Fruit fly (Drosophila melanogaster) whole organism, embryonic: Measurements from ENCODE around the gene CG6015.

ENCODE experiments used
- Atf3 ChIP-seq: fragments of 200-800 bp; sonication (Bioruptor generic); optimal IDR thresholded peaks from 3 replicates; lab custom pipeline; 2016; ENCODE audit warnings: missing biosample characterization, missing genetic modification characterization
- Bdp1 ChIP-seq: fragments of 200-800 bp; sonication (Bioruptor generic); optimal IDR thresholded peaks from 3 replicates; lab custom pipeline; 2016; ENCODE audit warnings: missing biosample characterization, missing genetic modification characterization
- Bgb ChIP-seq: fragments of 200-800 bp; sonication (Bioruptor generic); IDR thresholded peaks from 2 replicates; pipeline ENCODE4 v1.3.6; 2022; ENCODE audit warnings: missing biosample characterization, missing genetic modification characterization; ENCODE audit not compliant: partially characterized antibody
- CG10267 ChIP-seq: fragments of 200-800 bp; sonication (Bioruptor generic); optimal IDR thresholded peaks from 2 replicates; lab custom pipeline; 2018; ENCODE audit warnings: missing biosample characterization, mild to moderate bottlenecking, missing genetic modification characterization, moderate library complexity
- CG17912 ChIP-seq: fragments of 200-800 bp; sonication (Bioruptor generic); optimal IDR thresholded peaks from 2 replicates; lab custom pipeline; 2018; ENCODE audit warnings: missing biosample characterization, mild to moderate bottlenecking, missing genetic modification characterization
- CG2120 ChIP-seq: fragments of 200-800 bp; sonication (Bioruptor generic); optimal IDR thresholded peaks from 3 replicates; lab custom pipeline; 2016; ENCODE audit warnings: missing biosample characterization, missing genetic modification characterization
- CG2712 ChIP-seq: fragments of 200-800 bp; optimal IDR thresholded peaks from 3 replicates; lab custom pipeline; 2019; ENCODE audit warnings: missing biosample characterization, mild to moderate bottlenecking, missing genetic modification characterization, moderate library complexity
- CG30431 ChIP-seq: fragments of 200-800 bp; sonication (Bioruptor generic); optimal IDR thresholded peaks from 2 replicates; lab custom pipeline; 2017; ENCODE audit warnings: missing biosample characterization, missing genetic modification characterization
- CG31224 ChIP-seq: fragments of 200-800 bp; sonication (Bioruptor generic); IDR thresholded peaks from 2 replicates; pipeline ENCODE4 v1.3.6; 2022; ENCODE audit warnings: missing biosample characterization, missing genetic modification characterization
- CG33557 ChIP-seq: fragments of 200-800 bp; sonication (Bioruptor generic); optimal IDR thresholded peaks from 2 replicates; lab custom pipeline; 2019; ENCODE audit warnings: missing biosample characterization, mild to moderate bottlenecking, missing genetic modification characterization, moderate library complexity
- CG4730 ChIP-seq: fragments of 200-800 bp; sonication (Bioruptor generic); IDR thresholded peaks from 2 replicates; pipeline ENCODE4 v1.3.6; 2022; ENCODE audit warnings: missing biosample characterization, missing genetic modification characterization
- CG4820 ChIP-seq: fragments of 200-800 bp; sonication (Bioruptor generic); optimal IDR thresholded peaks from 3 replicates; lab custom pipeline; 2016; ENCODE audit warnings: missing biosample characterization, missing genetic modification characterization
- CG5245 ChIP-seq: fragments of 200-800 bp; sonication (Bioruptor generic); optimal IDR thresholded peaks from 3 replicates; lab custom pipeline; 2016; ENCODE audit warnings: missing biosample characterization, missing genetic modification characterization
- CG6175 ChIP-seq: fragments of 200-800 bp; sonication (Bioruptor generic); IDR thresholded peaks from 3 replicates; pipeline ENCODE4 v1.3.6; 2022; ENCODE audit warnings: missing biosample characterization, missing genetic modification characterization
- CG6813 ChIP-seq: fragments of 200-800 bp; sonication (Bioruptor generic); optimal IDR thresholded peaks from 2 replicates; lab custom pipeline; 2017; ENCODE audit warnings: missing biosample characterization, missing genetic modification characterization, mild to moderate bottlenecking, moderate library complexity, missing genetic modification reagents
- CG7271 ChIP-seq: fragments of 200-800 bp; sonication (Bioruptor generic); optimal IDR thresholded peaks from 2 replicates; lab custom pipeline; 2018; ENCODE audit warnings: missing biosample characterization, mild to moderate bottlenecking, missing genetic modification characterization, moderate library complexity
- CG7987 ChIP-seq: fragments of 200-800 bp; sonication (Bioruptor generic); optimal IDR thresholded peaks from 2 replicates; lab custom pipeline; 2018; ENCODE audit warnings: missing biosample characterization, mild to moderate bottlenecking, missing genetic modification characterization, moderate library complexity
- CG9727 ChIP-seq: fragments of 200-800 bp; sonication (Bioruptor generic); optimal IDR thresholded peaks from 3 replicates; lab custom pipeline; 2017; ENCODE audit warnings: missing biosample characterization, mild to moderate bottlenecking, missing genetic modification characterization
- Dad ChIP-seq: fragments of 200-800 bp; sonication (Bioruptor generic); optimal IDR thresholded peaks from 3 replicates; lab custom pipeline; 2016; ENCODE audit warnings: missing biosample characterization, missing genetic modification characterization
- Dbx ChIP-seq: fragments of 200-800 bp; sonication (Bioruptor generic); IDR thresholded peaks from 3 replicates; pipeline ENCODE4 v1.3.6; 2022; ENCODE audit warnings: missing biosample characterization, missing genetic modification characterization
- Dfd ChIP-seq, 2 experiments: fragments of >200 bp; optimal IDR thresholded peaks; 2 replicates each; lab custom pipeline; 2017; ENCODE audit warnings: missing biosample characterization in 2 of 2, missing genetic modification characterization in 2 of 2
- Drgx ChIP-seq: fragments of 200-800 bp; sonication (Bioruptor generic); IDR thresholded peaks from 2 replicates; pipeline ENCODE4 v1.3.6; 2022; ENCODE audit warnings: missing biosample characterization, missing genetic modification characterization
- E2f1 ChIP-seq: fragments of 200-800 bp; sonication (Bioruptor generic); IDR thresholded peaks from 2 replicates; pipeline ENCODE4 v1.3.6; 2022; ENCODE audit warnings: missing biosample characterization, missing genetic modification characterization
- Gsc ChIP-seq: fragments of 200-800 bp; sonication (Bioruptor generic); IDR thresholded peaks from 2 replicates; pipeline ENCODE4 v1.3.6; 2022; ENCODE audit warnings: missing biosample characterization, missing genetic modification characterization
- Gug ChIP-seq: fragments of 200-800 bp; sonication (Bioruptor generic); IDR thresholded peaks from 4 replicates; pipeline ENCODE4 v1.3.6; 2022; ENCODE audit warnings: missing biosample characterization, missing genetic modification characterization
- HLH4C ChIP-seq: fragments of 200-800 bp; sonication (Bioruptor generic); IDR thresholded peaks from 3 replicates; pipeline ENCODE4 v1.3.6; 2022; ENCODE audit warnings: missing biosample characterization, missing genetic modification characterization; ENCODE audit not compliant: partially characterized antibody
- HLHmδ ChIP-seq: fragments of 200-800 bp; sonication (Bioruptor generic); optimal IDR thresholded peaks from 2 replicates; lab custom pipeline; 2018; ENCODE audit warnings: missing biosample characterization, mild to moderate bottlenecking, missing genetic modification characterization, moderate library complexity
- Hand ChIP-seq: fragments of 200-800 bp; sonication (Bioruptor generic); optimal IDR thresholded peaks from 2 replicates; lab custom pipeline; 2017; ENCODE audit warnings: mild to moderate bottlenecking, missing biosample characterization, missing genetic modification reagents, missing genetic modification characterization
- Hr39 ChIP-seq: fragments of >200 bp; optimal IDR thresholded peaks from 2 replicates; lab custom pipeline; 2017
- Jarid2 ChIP-seq: fragments of 200-800 bp; sonication (Bioruptor generic); optimal IDR thresholded peaks from 3 replicates; lab custom pipeline; 2017; ENCODE audit warnings: mild to moderate bottlenecking, missing biosample characterization, missing genetic modification reagents, missing genetic modification characterization
- Kr ChIP-seq: fragments of 200-800 bp; sonication (Bioruptor generic); optimal IDR thresholded peaks from 2 replicates; lab custom pipeline; 2017; ENCODE audit warnings: missing biosample characterization, mild to moderate bottlenecking, missing genetic modification characterization
- Max ChIP-seq: fragments of 200-800 bp; sonication (Bioruptor generic); optimal IDR thresholded peaks from 2 replicates; lab custom pipeline; 2016; ENCODE audit warnings: missing biosample characterization, mild to moderate bottlenecking, missing genetic modification characterization
- Ravus ChIP-seq: fragments of 200-800 bp; sonication (Bioruptor generic); IDR thresholded peaks from 2 replicates; pipeline ENCODE4 v1.3.6; 2022; ENCODE audit warnings: missing biosample characterization, missing genetic modification characterization
- Side ChIP-seq: fragments of 200-800 bp; sonication (Bioruptor generic); optimal IDR thresholded peaks from 2 replicates; lab custom pipeline; 2016; ENCODE audit warnings: missing biosample characterization, missing genetic modification characterization
- Ssrp ChIP-seq: fragments of 200-800 bp; sonication (Bioruptor generic); optimal IDR thresholded peaks from 2 replicates; lab custom pipeline; 2018; ENCODE audit warnings: missing biosample characterization, mild to moderate bottlenecking, missing genetic modification characterization, moderate library complexity
- Stat92E ChIP-seq, 3 experiments: fragments of >200 bp in 2 of 3; fragments of 200-800 bp in 1 of 3; sonication (Bioruptor generic) in 1 of 3; optimal IDR thresholded peaks; 2 replicates each; lab custom pipeline; 2017 to 2019; ENCODE audit warnings: missing biosample characterization in 3 of 3, missing genetic modification characterization in 3 of 3, mild to moderate bottlenecking in 1 of 3, moderate library complexity in 1 of 3
- Vsx1 ChIP-seq: fragments of 200-800 bp; sonication (Bioruptor generic); optimal IDR thresholded peaks from 2 replicates; lab custom pipeline; 2017; ENCODE audit warnings: missing biosample characterization, mild to moderate bottlenecking, missing genetic modification characterization, missing genetic modification reagents
- Xrp1 ChIP-seq: fragments of 200-800 bp; sonication (Bioruptor generic); IDR thresholded peaks from 2 replicates; pipeline ENCODE4 v1.3.6; 2022; ENCODE audit warnings: missing biosample characterization, missing genetic modification characterization
- al ChIP-seq: fragments of 200-800 bp; sonication (Bioruptor generic); IDR thresholded peaks from 2 replicates; pipeline ENCODE4 v1.3.6; 2022; ENCODE audit warnings: missing biosample characterization, missing genetic modification characterization
- aop ChIP-seq: fragments of 200-800 bp; sonication (Bioruptor generic); IDR thresholded peaks from 2 replicates; pipeline ENCODE4 v1.3.6; 2022; ENCODE audit warnings: missing biosample characterization, missing genetic modification characterization
- cad ChIP-seq: fragments of >200 bp; optimal IDR thresholded peaks from 2 replicates; lab custom pipeline; 2017; ENCODE audit warnings: missing biosample characterization, missing genetic modification characterization
- dan ChIP-seq: fragments of 200-800 bp; sonication (Bioruptor generic); IDR thresholded peaks from 2 replicates; pipeline ENCODE4 v1.3.6; 2022; ENCODE audit warnings: missing biosample characterization, missing genetic modification characterization
- dati ChIP-seq: fragments of 200-800 bp; sonication (Bioruptor generic); IDR thresholded peaks from 2 replicates; pipeline ENCODE4 v1.3.6; 2022; ENCODE audit warnings: missing biosample characterization, missing genetic modification characterization
- exex ChIP-seq: fragments of 200-800 bp; sonication (Bioruptor generic); optimal IDR thresholded peaks from 4 replicates; lab custom pipeline; 2018; ENCODE audit warnings: missing biosample characterization, mild to moderate bottlenecking, missing genetic modification characterization, moderate library complexity
- hkb ChIP-seq, 2 experiments: fragments of 200-800 bp in 1 of 2; fragments of >200 bp in 1 of 2; sonication (Bioruptor generic) in 1 of 2; IDR thresholded peaks in 1 of 2; optimal IDR thresholded peaks in 1 of 2; 2 replicates each; pipeline versions ENCODE4 v1.3.6 to Lab custom; 2017 to 2022; ENCODE audit warnings: missing biosample characterization in 1 of 2, missing genetic modification characterization in 1 of 2
- p53 ChIP-seq: fragments of 200-800 bp; sonication (Bioruptor generic); optimal IDR thresholded peaks from 2 replicates; lab custom pipeline; 2016; ENCODE audit warnings: missing biosample characterization, missing genetic modification characterization
- pb ChIP-seq: fragments of 200-800 bp; sonication (Bioruptor generic); optimal IDR thresholded peaks from 3 replicates; lab custom pipeline; 2016; ENCODE audit warnings: missing biosample characterization, missing genetic modification characterization
- pros ChIP-seq: fragments of 200-800 bp; sonication (Bioruptor generic); optimal IDR thresholded peaks from 3 replicates; lab custom pipeline; 2019; ENCODE audit warnings: missing biosample characterization, mild to moderate bottlenecking, missing genetic modification characterization, moderate library complexity
- sd ChIP-seq: fragments of 200-800 bp; sonication (Bioruptor generic); optimal IDR thresholded peaks from 3 replicates; lab custom pipeline; 2018; ENCODE audit warnings: missing biosample characterization, mild to moderate bottlenecking, missing genetic modification characterization, moderate library complexity
- tin ChIP-seq: fragments of 200-800 bp; sonication (Bioruptor generic); optimal IDR thresholded peaks from 3 replicates; lab custom pipeline; 2016; ENCODE audit warnings: missing biosample characterization, missing genetic modification characterization
- unc-4 ChIP-seq: fragments of 200-800 bp; sonication (Bioruptor generic); IDR thresholded peaks from 2 replicates; pipeline ENCODE4 v1.3.6; 2022; ENCODE audit warnings: missing biosample characterization, missing genetic modification characterization; ENCODE audit not compliant: partially characterized antibody
- z ChIP-seq: fragments of 200-800 bp; sonication (Bioruptor generic); IDR thresholded peaks from 3 replicates; pipeline ENCODE4 v1.3.6; 2022; ENCODE audit warnings: missing biosample characterization, missing genetic modification characterization

CG6015 gene

dm6 chr3R:21992909-21993308, 41.2 kb downstream of the CG6015 start (continued):
- TF ChIP-seq Gug (GFP tag; lab: Robert Waterston, UW) (peak; percentile 73), CG2712 (tag; lab: Kevin White, UChicago) (no peak), CG31224 (GFP tag; lab: Robert Waterston, UW) (no peak), z (GFP tag; lab: Robert Waterston, UW) (no peak), Ssrp (tag; lab: Kevin White, UChicago) (no peak), Side (GFP tag; lab: Kevin White, UChicago) (no peak), pb (no peak), Atf3 (peak; percentile 45), pros (GFP tag; lab: Kevin White, UChicago) (no peak), Kr (GFP tag; lab: Kevin White, UChicago) (no peak), aop (GFP tag; lab: Robert Waterston, UW) (no peak), Bgb (GFP tag; lab: Robert Waterston, UW) (no peak), tin (GFP tag; lab: Kevin White, UChicago) (peak; percentile 35), Dad (GFP tag; lab: Kevin White, UChicago) (no peak), Drgx (peak; percentile 82), HLH4C (GFP tag; lab: Robert Waterston, UW) (no peak), unc-4 (GFP tag; lab: Robert Waterston, UW) (no peak), CG33557 (GFP tag; lab: Kevin White, UChicago) (no peak), CG2120 (GFP tag; lab: Kevin White, UChicago) (peak; percentile 51), CG9727 (GFP tag; lab: Kevin White, UChicago) (no peak), cad (GFP tag; lab: Kevin White, UChicago) (no peak), CG30431 (GFP tag; lab: Kevin White, UChicago) (peak; percentile 27), Hr39 (no peak), p53 (GFP tag; lab: Kevin White, UChicago) (no peak), Vsx1 (GFP tag; lab: Kevin White, UChicago) (no peak), CG7271 (tag; lab: Kevin White, UChicago) (no peak), Stat92E (GFP tag; optimal IDR thresholded peaks at IDR 0.05; lab: Kevin White, UChicago) (no peak), Gsc (0 out of 2 replicates have a peak, but pooled peaks have one; percentile 28), exex (tag; lab: Kevin White, UChicago) (no peak), al (GFP tag; lab: Robert Waterston, UW) (peak; percentile 63), CG6813 (GFP tag; lab: Kevin White, UChicago) (no peak), E2f1 (peak; percentile 24; the same call in 1 of the 2 replicates), Xrp1 (no peak), dan (GFP tag; lab: Robert Waterston, UW) (no peak), CG10267 (no peak), CG4820 (GFP tag; lab: Kevin White, UChicago) (peak; percentile 9), Dfd (GFP tag; optimal IDR thresholded peaks at IDR 0.05; lab: Kevin White, UChicago) (no peak), Max (GFP tag; lab: Kevin White, UChicago) (no peak), CG17912 (GFP tag; lab: Kevin White, UChicago) (no peak), Ravus (GFP tag; lab: Robert Waterston, UW) (no peak), hkb (optimal IDR thresholded peaks at IDR 0.05; lab: Kevin White, UChicago) (no peak), hkb (GFP tag; IDR thresholded peaks at IDR 0.05; lab: Robert Waterston, UW) (no peak), Bdp1 (GFP tag; lab: Kevin White, UChicago) (no peak), sd (no peak), CG7987 (no peak), CG6175 (no peak), CG4730 (peak; percentile 43), HLHmδ (GFP tag; lab: Kevin White, UChicago) (no peak), Hand (GFP tag; lab: Kevin White, UChicago) (no peak), Dbx (GFP tag; lab: Robert Waterston, UW) (no peak), dati (GFP tag; lab: Robert Waterston, UW) (no peak), Jarid2 (GFP tag; lab: Kevin White, UChicago) (no peak), CG5245 (no peak)
